Worm (Caenorhabditis elegans) whole organism, late embryonic: ENCODE data around the gene mask-1.

Experiments used
- C38D4.7 ChIP-seq: fragments of 200-800 bp; sonication (Bioruptor generic); optimal IDR thresholded peaks from 2 replicates; lab custom pipeline; 2018; ENCODE audit warnings: mild to moderate bottlenecking, missing genetic modification characterization, moderate library complexity, missing compliant biosample characterization
- F13H6.1 ChIP-seq: sonication (generic microtip); optimal IDR thresholded peaks from 2 replicates; lab custom pipeline; 2016; ENCODE audit warnings: missing genetic modification characterization, missing compliant biosample characterization
- K09A11.1 ChIP-seq: sonication (generic microtip); optimal IDR thresholded peaks from 2 replicates; lab custom pipeline; 2017; ENCODE audit warnings: antibody characterized with exemption, mild to moderate bottlenecking, missing genetic modification characterization, missing compliant biosample characterization; ENCODE audit not compliant: insufficient read depth
- T23F11.4 ChIP-seq: fragments of 200-800 bp; sonication (Bioruptor generic); optimal IDR thresholded peaks from 2 replicates; lab custom pipeline; 2018; ENCODE audit warnings: mild to moderate bottlenecking, missing genetic modification characterization, missing compliant biosample characterization
- Y22D7AL.16 ChIP-seq: sonication (generic microtip); optimal IDR thresholded peaks from 2 replicates; lab custom pipeline; 2016; ENCODE audit warnings: missing genetic modification characterization, missing compliant biosample characterization
- ahr-1 ChIP-seq: sonication (generic microtip); optimal IDR thresholded peaks from 2 replicates; lab custom pipeline; 2016; ENCODE audit warnings: missing genetic modification characterization, missing compliant biosample characterization
- ceh-14 ChIP-seq: sonication (generic microtip); optimal IDR thresholded peaks from 2 replicates; lab custom pipeline; 2016; ENCODE audit warnings: missing genotype, missing genetic modification characterization, missing compliant biosample characterization
- ceh-18 ChIP-seq: sonication (generic microtip); optimal IDR thresholded peaks from 2 replicates; lab custom pipeline; 2016; ENCODE audit warnings: missing genetic modification characterization, missing compliant biosample characterization
- ceh-19 ChIP-seq: fragments of 200-800 bp; sonication (Bioruptor generic); optimal IDR thresholded peaks from 2 replicates; lab custom pipeline; 2018; ENCODE audit warnings: mild to moderate bottlenecking, missing genetic modification characterization, missing compliant biosample characterization
- ceh-22 ChIP-seq: sonication (generic microtip); optimal IDR thresholded peaks from 2 replicates; lab custom pipeline; 2017; ENCODE audit warnings: missing biosample characterization, missing genetic modification characterization
- ceh-30 ChIP-seq: fragments of 150-350 bp; optimal IDR thresholded peaks from 2 replicates; lab custom pipeline; 2014; ENCODE audit warnings: missing biosample characterization, missing genetic modification characterization
- ceh-31 ChIP-seq: sonication (generic microtip); optimal IDR thresholded peaks from 2 replicates; lab custom pipeline; 2016; ENCODE audit warnings: missing genetic modification characterization, missing compliant biosample characterization
- ceh-34 ChIP-seq: sonication (generic microtip); optimal IDR thresholded peaks from 2 replicates; lab custom pipeline; 2016; ENCODE audit warnings: mild to moderate bottlenecking, missing genetic modification characterization, missing compliant biosample characterization
- ceh-48 ChIP-seq: sonication (generic microtip); optimal IDR thresholded peaks from 2 replicates; lab custom pipeline; 2016; ENCODE audit warnings: missing genetic modification characterization, inconsistent platforms, missing compliant biosample characterization
- ceh-6 ChIP-seq: fragments of 200-800 bp; sonication (Bioruptor generic); optimal IDR thresholded peaks from 2 replicates; lab custom pipeline; 2018; ENCODE audit warnings: mild to moderate bottlenecking, missing genetic modification characterization, missing compliant biosample characterization
- ceh-9 ChIP-seq: sonication (generic microtip); optimal IDR thresholded peaks from 2 replicates; lab custom pipeline; 2016; ENCODE audit warnings: mild to moderate bottlenecking, missing genetic modification characterization, inconsistent platforms, missing compliant biosample characterization
- che-1 ChIP-seq: sonication (generic microtip); optimal IDR thresholded peaks from 2 replicates; lab custom pipeline; 2016; ENCODE audit warnings: mild to moderate bottlenecking, missing genetic modification characterization, missing compliant biosample characterization
- dmd-4 ChIP-seq: sonication (generic microtip); optimal IDR thresholded peaks from 2 replicates; lab custom pipeline; 2016; ENCODE audit warnings: borderline replicate concordance, missing genetic modification characterization, missing compliant biosample characterization
- dve-1 ChIP-seq: sonication (generic microtip); optimal IDR thresholded peaks from 2 replicates; lab custom pipeline; 2017; ENCODE audit warnings: antibody characterized with exemption, mild to moderate bottlenecking, missing genetic modification characterization, missing compliant biosample characterization
- elt-4 ChIP-seq: sonication (generic microtip); optimal IDR thresholded peaks from 2 replicates; lab custom pipeline; 2016; ENCODE audit warnings: missing genetic modification characterization, missing compliant biosample characterization
- ets-4 ChIP-seq: sonication (generic microtip); optimal IDR thresholded peaks from 2 replicates; lab custom pipeline; 2016; ENCODE audit warnings: missing genetic modification characterization, missing compliant biosample characterization
- eyg-1 ChIP-seq: sonication (generic microtip); optimal IDR thresholded peaks from 2 replicates; lab custom pipeline; 2016; ENCODE audit warnings: missing genotype, missing genetic modification characterization, missing compliant biosample characterization
- fkh-6 ChIP-seq: sonication (generic microtip); optimal IDR thresholded peaks from 2 replicates; lab custom pipeline; 2016; ENCODE audit warnings: missing genetic modification characterization, missing compliant biosample characterization
- gmeb-2 ChIP-seq: sonication (generic microtip); optimal IDR thresholded peaks from 2 replicates; lab custom pipeline; 2016; ENCODE audit warnings: missing genetic modification characterization, inconsistent platforms, missing compliant biosample characterization
- hlh-6 ChIP-seq: sonication (generic microtip); optimal IDR thresholded peaks from 2 replicates; lab custom pipeline; 2016; ENCODE audit warnings: missing genotype, missing genetic modification characterization, missing compliant biosample characterization
- hlh-8 ChIP-seq: sonication (generic microtip); optimal IDR thresholded peaks from 2 replicates; lab custom pipeline; 2016; ENCODE audit warnings: missing genotype, missing genetic modification characterization, missing compliant biosample characterization
- lim-6 ChIP-seq: sonication (generic microtip); optimal IDR thresholded peaks from 2 replicates; lab custom pipeline; 2016; ENCODE audit warnings: missing genetic modification characterization, missing compliant biosample characterization
- madf-2 ChIP-seq: sonication (generic microtip); optimal IDR thresholded peaks from 2 replicates; lab custom pipeline; 2017; ENCODE audit warnings: missing genetic modification characterization, missing compliant biosample characterization
- mec-3 ChIP-seq: sonication (generic microtip); optimal IDR thresholded peaks from 2 replicates; lab custom pipeline; 2016; ENCODE audit warnings: borderline replicate concordance, missing genetic modification characterization, missing compliant biosample characterization
- nfya-1 ChIP-seq: sonication (generic microtip); optimal IDR thresholded peaks from 2 replicates; lab custom pipeline; 2017; ENCODE audit warnings: missing genetic modification characterization, mild to moderate bottlenecking, missing compliant biosample characterization, antibody characterized with exemption, moderate library complexity
- nhr-232 ChIP-seq: sonication (generic microtip); optimal IDR thresholded peaks from 2 replicates; lab custom pipeline; 2016; ENCODE audit warnings: missing genetic modification characterization, missing compliant biosample characterization
- odd-2 ChIP-seq: sonication (generic microtip); optimal IDR thresholded peaks from 2 replicates; lab custom pipeline; 2017; ENCODE audit warnings: antibody characterized with exemption, mild to moderate bottlenecking, missing genetic modification characterization, missing compliant biosample characterization
- pag-3 ChIP-seq: sonication (generic microtip); optimal IDR thresholded peaks from 2 replicates; lab custom pipeline; 2016; ENCODE audit warnings: missing compliant biosample characterization, missing genetic modification characterization, borderline replicate concordance
- pat-9 ChIP-seq: fragments of 200-800 bp; sonication (Bioruptor generic); optimal IDR thresholded peaks from 2 replicates; lab custom pipeline; 2018; ENCODE audit warnings: mild to moderate bottlenecking, missing genetic modification characterization, moderate library complexity, missing compliant biosample characterization
- pax-1 ChIP-seq: fragments of 150-350 bp; optimal IDR thresholded peaks from 2 replicates; lab custom pipeline; 2014; ENCODE audit warnings: missing biosample characterization, missing genetic modification characterization
- pha-4 ChIP-seq: fragments of 150-350 bp; optimal IDR thresholded peaks from 2 replicates; lab custom pipeline; 2018; ENCODE audit warnings: missing biosample characterization, missing genetic modification reagents, missing genetic modification characterization
- pros-1 ChIP-seq: fragments of 150-350 bp; optimal IDR thresholded peaks from 2 replicates; lab custom pipeline; 2014; ENCODE audit warnings: missing biosample characterization, missing genetic modification reagents, missing genetic modification characterization
- ref-2 ChIP-seq: sonication (generic microtip); optimal IDR thresholded peaks from 2 replicates; lab custom pipeline; 2016; ENCODE audit warnings: missing genetic modification characterization, missing compliant biosample characterization
- sdc-2 ChIP-seq: sonication (generic microtip); optimal IDR thresholded peaks from 2 replicates; lab custom pipeline; 2016; ENCODE audit warnings: missing genotype, missing genetic modification characterization, missing compliant biosample characterization
- sox-2 ChIP-seq: fragments of 200-800 bp; sonication (Bioruptor generic); IDR thresholded peaks from 2 replicates; pipeline ENCODE4 v1.3.6; 2022; ENCODE audit warnings: missing genetic modification reagents, missing genetic modification characterization, missing compliant biosample characterization
- sox-4 ChIP-seq: sonication (generic microtip); optimal IDR thresholded peaks from 2 replicates; lab custom pipeline; 2017; ENCODE audit warnings: mild to moderate bottlenecking, missing genetic modification characterization, inconsistent platforms, missing compliant biosample characterization
- tbx-2 ChIP-seq: sonication (generic microtip); optimal IDR thresholded peaks from 2 replicates; lab custom pipeline; 2016; ENCODE audit warnings: missing genetic modification characterization, missing compliant biosample characterization
- tbx-7 ChIP-seq: sonication (generic microtip); optimal IDR thresholded peaks from 2 replicates; lab custom pipeline; 2016; ENCODE audit warnings: missing genotype, missing genetic modification characterization, missing compliant biosample characterization
- unc-42 ChIP-seq: sonication (generic microtip); optimal IDR thresholded peaks from 2 replicates; lab custom pipeline; 2016; ENCODE audit warnings: missing genotype, missing genetic modification characterization, missing compliant biosample characterization
- unc-86 ChIP-seq: sonication (generic microtip); optimal IDR thresholded peaks from 2 replicates; lab custom pipeline; 2016; ENCODE audit warnings: missing genetic modification characterization, missing compliant biosample characterization
- zip-5 ChIP-seq: sonication (generic microtip); optimal IDR thresholded peaks from 2 replicates; lab custom pipeline; 2016; ENCODE audit warnings: missing genetic modification characterization, missing compliant biosample characterization
- ztf-16 ChIP-seq: sonication (generic microtip); optimal IDR thresholded peaks from 2 replicates; lab custom pipeline; 2017; ENCODE audit warnings: missing genetic modification characterization, missing compliant biosample characterization

Gene mask-1

ce11 chrIV:10396827-10397226 is 22.1 kb downstream of the mask-1 start:
- TF ChIP-seq unc-42 (tag; lab: Kevin White, UChicago) = peak; percentile 80
- TF ChIP-seq ztf-16 (tag; lab: Kevin White, UChicago) = no peak
- no peak for TF ChIP-seq mec-3 (tag; lab: Kevin White, UChicago)

ce11 chrIV:10398244-10398643 is 23.5 kb downstream of the mask-1 start:
- TF ChIP-seq unc-42 (tag; lab: Kevin White, UChicago) (peak; percentile 69), dmd-4 (no peak), ceh-6 (GFP tag; lab: Kevin White, UChicago) (no peak), ceh-48 (tag; lab: Kevin White, UChicago) (no peak), ceh-14 (tag; lab: Kevin White, UChicago) (no peak), Y22D7AL.16 (tag; lab: Kevin White, UChicago) (no peak), nfya-1 (tag; lab: Kevin White, UChicago) (peak; percentile 0), ceh-34 (tag; lab: Kevin White, UChicago) (no peak), ceh-31 (peak; percentile 14), ceh-30 (tag; lab: Kevin White, UChicago) (no peak), hlh-8 (no peak), hlh-6 (no peak), eyg-1 (tag; lab: Kevin White, UChicago) (no peak)

ce11 chrIV:10403193-10404058 is 28.7 kb downstream of the mask-1 start, which contains the start of gene gpa-7:
Gene gpa-7, plus strand, starts transcription at chrIV:10404008.
- TF ChIP-seq ceh-48 (tag; lab: Kevin White, UChicago) (no peak), pha-4 (tag; lab: Kevin White, UChicago) (no peak), hlh-8 (peak; percentile 33), F13H6.1 (peak; percentile 63), pag-3 (tag; lab: Kevin White, UChicago) (no peak), ref-2 (peak; percentile 71), Y22D7AL.16 (tag; lab: Kevin White, UChicago) (no peak), nhr-232 (tag; lab: Kevin White, UChicago) (no peak), ceh-22 (no peak), gmeb-2 (tag; lab: Kevin White, UChicago) (no peak), ceh-14 (tag; lab: Kevin White, UChicago) (peak; percentile 75), fkh-6 (no peak), ceh-31 (peak; percentile 88), ets-4 (no peak), sox-2 (GFP tag; lab: Robert Waterston, UW) (no peak), ceh-18 (tag; lab: Kevin White, UChicago) (peak; percentile 88), ztf-16 (tag; lab: Kevin White, UChicago) (no peak), unc-86 (peak; percentile 22), K09A11.1 (tag; lab: Kevin White, UChicago) (no peak), ahr-1 (tag; lab: Kevin White, UChicago) (no peak), zip-5 (no peak), ceh-19 (peak; percentile 74), lim-6 (tag; lab: Kevin White, UChicago) (peak; percentile 15), tbx-7 (tag; lab: Kevin White, UChicago) (no peak), sdc-2 (tag; lab: Kevin White, UChicago) (peak; percentile 39), pat-9 (tag; lab: Kevin White, UChicago) (peak; percentile 35), ceh-9 (no peak), eyg-1 (tag; lab: Kevin White, UChicago) (no peak), madf-2 (tag; lab: Kevin White, UChicago) (no peak), pros-1 (tag; lab: Kevin White, UChicago) (peak; percentile 26), C38D4.7 (GFP tag; lab: Kevin White, UChicago) (no peak), dve-1 (no peak), che-1 (tag; lab: Kevin White, UChicago) (no peak), tbx-2 (peak; percentile 83), sox-4 (no peak), odd-2 (no peak), T23F11.4 (GFP tag; lab: Kevin White, UChicago) (no peak), pax-1 (tag; lab: Kevin White, UChicago) (no peak), elt-4 (tag; lab: Kevin White, UChicago) (no peak)
